Worm (Caenorhabditis elegans): ENCODE results near the gene fbxb-92.

Gene fbxb-92

ce11 chrII:3727996-3728395 lies 19.3 kb downstream of the fbxb-92 start, which contains the start of gene C46E10.8:
TSS of gene C46E10.8 (minus strand) at chrII:3728096.
- TF ChIP-seq lin-54 (GFP tag; optimal IDR thresholded peaks at IDR 0.05) = no peak
- no peak for TF ChIP-seq ceh-100 (GFP tag; IDR thresholded peaks at IDR 0.05)
- TF ChIP-seq ztf-28 (GFP tag; IDR thresholded peaks at IDR 0.05) = no peak
- no peak for TF ChIP-seq die-1 (tag; optimal IDR thresholded peaks at IDR 0.05)
- TF ChIP-seq ceh-40 (GFP tag; IDR thresholded peaks at IDR 0.05) = no peak
- no peak for TF ChIP-seq ztf-3 (GFP tag; optimal IDR thresholded peaks at IDR 0.05)

- no peak for TF ChIP-seq fkh-3 (tag; optimal IDR thresholded peaks at IDR 0.05)
Observed at ce11 chrII:3724175-3724715, 23.1 kb downstream of the fbxb-92 start, which contains the start of gene C46E10.1. TSS of gene C46E10.1 (plus strand) at chrII:3724225.

ce11 chrII:3721016-3721415 lies 26.3 kb downstream of the fbxb-92 start, which contains the start of gene C46E10.3:
TSS of gene C46E10.3 (plus strand) at chrII:3721316.
- no peak for TF ChIP-seq cebp-1 (GFP tag; IDR thresholded peaks at IDR 0.05)
- TF ChIP-seq cebp-1 (tag; optimal IDR thresholded peaks at IDR 0.05) = no peak
- TF ChIP-seq unc-130 (GFP tag; optimal IDR thresholded peaks at IDR 0.05) = no peak
- no peak for TF ChIP-seq die-1 (tag; optimal IDR thresholded peaks at IDR 0.05)
- no peak for TF ChIP-seq madf-8 (GFP tag; conservative IDR thresholded peaks at IDR 0.05)

- no peak for TF ChIP-seq C06A6.2 (GFP tag; conservative IDR thresholded peaks at IDR 0.05)
- TF ChIP-seq nfyb-1 (GFP tag; IDR thresholded peaks at IDR 0.05) = 0 out of 2 replicates have a peak, but pooled peaks have one; percentile 11
Observed at ce11 chrII:3716961-3717360, 30.3 kb downstream of the fbxb-92 start, which contains the start of gene fbxc-52. TSS of gene fbxc-52 (plus strand) at chrII:3717261.

ce11 chrII:3716455-3716854 lies 30.9 kb downstream of the fbxb-92 start, which contains the start of gene srh-99:
TSS of gene srh-99 (minus strand) at chrII:3716555.
- no peak for TF ChIP-seq hsf-1 (GFP tag; IDR thresholded peaks at IDR 0.05)
- TF ChIP-seq snpc-1.3 (tag; optimal IDR thresholded peaks at IDR 0.05; ENCODE audit: insufficient read depth) = no peak
- TF ChIP-seq lsy-27 (tag; optimal IDR thresholded peaks at IDR 0.05; ENCODE audit: borderline replicate concordance, insufficient read depth) = no peak
- TF ChIP-seq madf-6 (GFP tag; IDR thresholded peaks at IDR 0.05) = no peak
- TF ChIP-seq nhr-120 (GFP tag; IDR thresholded peaks at IDR 0.05) = no peak
- TF ChIP-seq ztf-18 (tag; optimal IDR thresholded peaks at IDR 0.05) = no peak

- no peak for TF ChIP-seq rcor-1 (GFP tag; IDR thresholded peaks at IDR 0.05)
Observed at ce11 chrII:3714595-3714994, 32.7 kb downstream of the fbxb-92 start, which contains the start of gene srh-100. TSS of gene srh-100 (minus strand) at chrII:3714695.

- no peak for TF ChIP-seq let-607 (tag; optimal IDR thresholded peaks at IDR 0.05)
- no peak for TF ChIP-seq fkh-3 (tag; optimal IDR thresholded peaks at IDR 0.05)
- TF ChIP-seq athp-1 (tag; optimal IDR thresholded peaks at IDR 0.05) = no peak
- no peak for TF ChIP-seq snpc-1.3 (tag; optimal IDR thresholded peaks at IDR 0.05; ENCODE audit: insufficient read depth)
- no peak for TF ChIP-seq snpc-4 (GFP tag; optimal IDR thresholded peaks at IDR 0.05)
- no peak for TF ChIP-seq snpc-4 (tag; optimal IDR thresholded peaks at IDR 0.05)
- no peak for TF ChIP-seq tbx-9 (tag; optimal IDR thresholded peaks at IDR 0.05; ENCODE audit: borderline replicate concordance)
- TF ChIP-seq F23B12.7 (tag; optimal IDR thresholded peaks at IDR 0.05; ENCODE audit: insufficient read depth) = no peak
- no peak for TF ChIP-seq hrde-1 (tag; optimal IDR thresholded peaks at IDR 0.05; ENCODE audit: borderline replicate concordance)
- TF ChIP-seq madf-8 (GFP tag; conservative IDR thresholded peaks at IDR 0.05) = no peak
- no peak for TF ChIP-seq T26A5.8 (tag; optimal IDR thresholded peaks at IDR 0.05)
- no peak for TF ChIP-seq ets-4 (GFP tag; optimal IDR thresholded peaks at IDR 0.05)
- no peak for TF ChIP-seq dpl-1 (GFP tag; optimal IDR thresholded peaks at IDR 0.05)
- no peak for TF ChIP-seq nhr-27 (tag; optimal IDR thresholded peaks at IDR 0.05)
- no peak for TF ChIP-seq K11D2.4 (GFP tag; IDR thresholded peaks at IDR 0.05)
- TF ChIP-seq him-1 (tag; optimal IDR thresholded peaks at IDR 0.05) = no peak
- TF ChIP-seq Y67H2A.10 (GFP tag; conservative IDR thresholded peaks at IDR 0.05) = no peak
- TF ChIP-seq nhr-90 (tag; optimal IDR thresholded peaks at IDR 0.05) = no peak
Observed at ce11 chrII:3711047-3711446, 36.3 kb downstream of the fbxb-92 start, which contains the start of gene fbxc-53. TSS of gene fbxc-53 (plus strand) at chrII:3711291.
